Worm (Caenorhabditis elegans): ENCODE data around the gene C29E4.13.

The C29E4.13 gene

ce11 chrIII:7973201-7973767 is 44.8 kb upstream of the C29E4.13 start, which contains the start of the genes eef-1B.1 and aco-2 (continued):
- TF ChIP-seq C04F5.9 (tag; optimal IDR thresholded peaks at IDR 0.05) = peak; percentile 69
- peak; percentile 87 for TF ChIP-seq nhr-77 (tag; optimal IDR thresholded peaks at IDR 0.05)
- TF ChIP-seq mab-9 (GFP tag; IDR thresholded peaks at IDR 0.05) = peak; percentile 90
- peak; percentile 96 for TF ChIP-seq C16A3.4 (tag; optimal IDR thresholded peaks at IDR 0.05)
- peak; percentile 95 for TF ChIP-seq swsn-7 (tag; optimal IDR thresholded peaks at IDR 0.05)
- peak; percentile 98 for TF ChIP-seq unc-130 (tag; optimal IDR thresholded peaks at IDR 0.05)
- peak; percentile 94 to 95 for TF ChIP-seq lin-35 (GFP tag; optimal IDR thresholded peaks at IDR 0.05)
- no peak for TF ChIP-seq sptf-1 (tag; optimal IDR thresholded peaks at IDR 0.05)
- TF ChIP-seq efl-3 (GFP tag; optimal IDR thresholded peaks at IDR 0.05) = no peak
- TF ChIP-seq fos-1 (tag; optimal IDR thresholded peaks at IDR 0.05) = peak; percentile 81
- peak; percentile 87 to 90 (median 88) for TF ChIP-seq dpl-1 (GFP tag; optimal IDR thresholded peaks at IDR 0.05)
- TF ChIP-seq unc-86 (tag; optimal IDR thresholded peaks at IDR 0.05) = peak; percentile 90
- no peak for TF ChIP-seq ces-1 (GFP tag; optimal IDR thresholded peaks at IDR 0.05)
- peak; percentile 43 for TF ChIP-seq nhr-11 (tag; optimal IDR thresholded peaks at IDR 0.05)
- peak in 1 of 2 experiments; percentile 70 for TF ChIP-seq ztf-11 (tag; optimal IDR thresholded peaks at IDR 0.05)
- peak; percentile 71 for TF ChIP-seq sup-37 (GFP tag; optimal IDR thresholded peaks at IDR 0.05)
- TF ChIP-seq elt-2 (tag; optimal IDR thresholded peaks at IDR 0.05) = peak; percentile 74
- peak; percentile 88 for TF ChIP-seq grh-1 (GFP tag; IDR thresholded peaks at IDR 0.05)
- TF ChIP-seq tbx-2 (tag; optimal IDR thresholded peaks at IDR 0.05) = peak; percentile 95
- peak; percentile 88 to 95 (median 91) for TF ChIP-seq ceh-82 (tag; optimal IDR thresholded peaks at IDR 0.05)
- peak; percentile 33 for TF ChIP-seq vab-15 (tag; optimal IDR thresholded peaks at IDR 0.05)
- peak; percentile 95 for TF ChIP-seq lin-14 (GFP tag; optimal IDR thresholded peaks at IDR 0.05)
- peak; percentile 96 for TF ChIP-seq nhr-19 (GFP tag; conservative IDR thresholded peaks at IDR 0.05)
- TF ChIP-seq ceh-8 (GFP tag; optimal IDR thresholded peaks at IDR 0.05) = peak; percentile 64
- peak; percentile 91 to 93 for TF ChIP-seq efl-1 (optimal IDR thresholded peaks at IDR 0.05)
- TF ChIP-seq efl-1 (GFP tag; optimal IDR thresholded peaks at IDR 0.05 in 1 of 2) = peak; percentile 83 to 98
- no peak for TF ChIP-seq alr-1 (tag; optimal IDR thresholded peaks at IDR 0.05; ENCODE audit: borderline replicate concordance)
- peak; percentile 94 to 96 for TF ChIP-seq lsy-2 (tag; optimal IDR thresholded peaks at IDR 0.05)
- TF ChIP-seq snu-23 (GFP tag; optimal IDR thresholded peaks at IDR 0.05) = peak; percentile 97
- TF ChIP-seq egl-13 (tag; optimal IDR thresholded peaks at IDR 0.05) = peak; percentile 82
- TF ChIP-seq unc-30 (tag; optimal IDR thresholded peaks at IDR 0.05) = no peak
- TF ChIP-seq nhr-71 (tag; optimal IDR thresholded peaks at IDR 0.05) = peak; percentile 96
- TF ChIP-seq lir-3 (tag; optimal IDR thresholded peaks at IDR 0.05; ENCODE audit: poor library complexity) = peak; percentile 63
- TF ChIP-seq snpc-4 (tag; optimal IDR thresholded peaks at IDR 0.05) = peak; percentile 85
- peak in 5 of 6 experiments; percentile 53 to 97 (median 75) for TF ChIP-seq elt-3 (tag; optimal IDR thresholded peaks at IDR 0.05)
- peak; percentile 91 for TF ChIP-seq mep-1 (tag; optimal IDR thresholded peaks at IDR 0.05)
- peak; percentile 84 for TF ChIP-seq lin-15B (tag; optimal IDR thresholded peaks at IDR 0.05)
- no peak for TF ChIP-seq hlh-17 (GFP tag; optimal IDR thresholded peaks at IDR 0.05; ENCODE audit: borderline replicate concordance)
- TF ChIP-seq ceh-90 (tag; optimal IDR thresholded peaks at IDR 0.05) = no peak
- TF ChIP-seq nhr-90 (tag; optimal IDR thresholded peaks at IDR 0.05; ENCODE audit: poor library complexity) = peak; percentile 95
- TF ChIP-seq fkh-8 (tag; optimal IDR thresholded peaks at IDR 0.05) = peak; percentile 89
- no peak for TF ChIP-seq nhr-84 (tag; optimal IDR thresholded peaks at IDR 0.05)
- peak; percentile 96 for TF ChIP-seq lin-13 (GFP tag; optimal IDR thresholded peaks at IDR 0.05)
- TF ChIP-seq egl-27 (tag; optimal IDR thresholded peaks at IDR 0.05) = no peak
- peak in 1 of 2 experiments; percentile 93 for TF ChIP-seq mdl-1 (tag; optimal IDR thresholded peaks at IDR 0.05)
- TF ChIP-seq zag-1 (tag; optimal IDR thresholded peaks at IDR 0.05) = peak; percentile 2
- TF ChIP-seq lin-39 (tag; optimal IDR thresholded peaks at IDR 0.05) = peak; percentile 69
- peak; percentile 33 for TF ChIP-seq mef-2 (tag; optimal IDR thresholded peaks at IDR 0.05)
- no peak for TF ChIP-seq nhr-28 (tag; optimal IDR thresholded peaks at IDR 0.05)
- peak; percentile 70 for TF ChIP-seq sox-4 (tag; optimal IDR thresholded peaks at IDR 0.05)
- TF ChIP-seq nhr-12 (tag; optimal IDR thresholded peaks at IDR 0.05) = no peak
- TF ChIP-seq aha-1 (tag; optimal IDR thresholded peaks at IDR 0.05) = peak; percentile 62
